Worm (Caenorhabditis elegans) whole organism, late embryonic: ENCODE measurements around the gene col-75.

ENCODE experiments used
- F13H6.1 ChIP-seq: sonication (generic microtip); optimal IDR thresholded peaks from 2 replicates; lab custom pipeline; 2016; ENCODE audit warnings: missing genetic modification characterization, missing compliant biosample characterization
- K02D7.2 ChIP-seq: sonication (generic microtip); optimal IDR thresholded peaks from 2 replicates; lab custom pipeline; 2017; ENCODE audit warnings: mild to moderate bottlenecking, missing genetic modification characterization, missing compliant biosample characterization
- T23F11.4 ChIP-seq: fragments of 200-800 bp; sonication (Bioruptor generic); optimal IDR thresholded peaks from 2 replicates; lab custom pipeline; 2018; ENCODE audit warnings: mild to moderate bottlenecking, missing genetic modification characterization, missing compliant biosample characterization
- ceh-14 ChIP-seq: sonication (generic microtip); optimal IDR thresholded peaks from 2 replicates; lab custom pipeline; 2016; ENCODE audit warnings: missing genotype, missing genetic modification characterization, missing compliant biosample characterization
- ceh-18 ChIP-seq: sonication (generic microtip); optimal IDR thresholded peaks from 2 replicates; lab custom pipeline; 2016; ENCODE audit warnings: missing genetic modification characterization, missing compliant biosample characterization
- ceh-19 ChIP-seq: fragments of 200-800 bp; sonication (Bioruptor generic); optimal IDR thresholded peaks from 2 replicates; lab custom pipeline; 2018; ENCODE audit warnings: mild to moderate bottlenecking, missing genetic modification characterization, missing compliant biosample characterization
- ceh-2 ChIP-seq: sonication (generic microtip); optimal IDR thresholded peaks from 2 replicates; lab custom pipeline; 2016; ENCODE audit warnings: missing genotype, missing genetic modification characterization, missing compliant biosample characterization
- ceh-22 ChIP-seq: sonication (generic microtip); optimal IDR thresholded peaks from 2 replicates; lab custom pipeline; 2017; ENCODE audit warnings: missing biosample characterization, missing genetic modification characterization
- ceh-30 ChIP-seq: fragments of 150-350 bp; optimal IDR thresholded peaks from 2 replicates; lab custom pipeline; 2014; ENCODE audit warnings: missing biosample characterization, missing genetic modification characterization
- ceh-31 ChIP-seq: sonication (generic microtip); optimal IDR thresholded peaks from 2 replicates; lab custom pipeline; 2016; ENCODE audit warnings: missing genetic modification characterization, missing compliant biosample characterization
- ceh-34 ChIP-seq: sonication (generic microtip); optimal IDR thresholded peaks from 2 replicates; lab custom pipeline; 2016; ENCODE audit warnings: mild to moderate bottlenecking, missing genetic modification characterization, missing compliant biosample characterization
- ceh-45 ChIP-seq: fragments of 200-800 bp; sonication (Bioruptor generic); IDR thresholded peaks from 2 replicates; pipeline ENCODE4 v1.3.6; 2022; ENCODE audit warnings: missing genetic modification reagents, missing genetic modification characterization, missing compliant biosample characterization
- dmd-4 ChIP-seq: sonication (generic microtip); optimal IDR thresholded peaks from 2 replicates; lab custom pipeline; 2016; ENCODE audit warnings: borderline replicate concordance, missing genetic modification characterization, missing compliant biosample characterization
- elt-2 ChIP-seq: sonication (generic microtip); optimal IDR thresholded peaks from 2 replicates; lab custom pipeline; 2016; ENCODE audit warnings: missing genetic modification reagents, missing genetic modification characterization, missing compliant biosample characterization
- ets-4 ChIP-seq: sonication (generic microtip); optimal IDR thresholded peaks from 2 replicates; lab custom pipeline; 2016; ENCODE audit warnings: missing genetic modification characterization, missing compliant biosample characterization
- fkh-6 ChIP-seq: sonication (generic microtip); optimal IDR thresholded peaks from 2 replicates; lab custom pipeline; 2016; ENCODE audit warnings: missing genetic modification characterization, missing compliant biosample characterization
- gmeb-2 ChIP-seq: sonication (generic microtip); optimal IDR thresholded peaks from 2 replicates; lab custom pipeline; 2016; ENCODE audit warnings: missing genetic modification characterization, inconsistent platforms, missing compliant biosample characterization
- hlh-13 ChIP-seq: fragments of 200-800 bp; sonication (Bioruptor generic); optimal IDR thresholded peaks from 2 replicates; lab custom pipeline; 2018; ENCODE audit warnings: mild to moderate bottlenecking, missing genetic modification characterization, missing compliant biosample characterization
- hlh-15 ChIP-seq: sonication (generic microtip); optimal IDR thresholded peaks from 2 replicates; lab custom pipeline; 2016; ENCODE audit warnings: missing genetic modification characterization, missing compliant biosample characterization
- hlh-30 ChIP-seq: sonication (generic microtip); optimal IDR thresholded peaks from 2 replicates; lab custom pipeline; 2017; ENCODE audit warnings: antibody characterized with exemption, missing genetic modification characterization, missing compliant biosample characterization; ENCODE audit not compliant: insufficient read depth
- hlh-6 ChIP-seq: sonication (generic microtip); optimal IDR thresholded peaks from 2 replicates; lab custom pipeline; 2016; ENCODE audit warnings: missing genotype, missing genetic modification characterization, missing compliant biosample characterization
- lim-6 ChIP-seq: sonication (generic microtip); optimal IDR thresholded peaks from 2 replicates; lab custom pipeline; 2016; ENCODE audit warnings: missing genetic modification characterization, missing compliant biosample characterization
- lin-11 ChIP-seq: fragments of 200-800 bp; sonication (Bioruptor generic); optimal IDR thresholded peaks from 2 replicates; lab custom pipeline; 2018; ENCODE audit warnings: mild to moderate bottlenecking, missing genetic modification characterization, missing compliant biosample characterization
- madf-2 ChIP-seq: sonication (generic microtip); optimal IDR thresholded peaks from 2 replicates; lab custom pipeline; 2017; ENCODE audit warnings: missing genetic modification characterization, missing compliant biosample characterization
- mec-3 ChIP-seq: sonication (generic microtip); optimal IDR thresholded peaks from 2 replicates; lab custom pipeline; 2016; ENCODE audit warnings: borderline replicate concordance, missing genetic modification characterization, missing compliant biosample characterization
- nfya-1 ChIP-seq: sonication (generic microtip); optimal IDR thresholded peaks from 2 replicates; lab custom pipeline; 2017; ENCODE audit warnings: missing genetic modification characterization, mild to moderate bottlenecking, missing compliant biosample characterization, antibody characterized with exemption, moderate library complexity
- nhr-232 ChIP-seq: sonication (generic microtip); optimal IDR thresholded peaks from 2 replicates; lab custom pipeline; 2016; ENCODE audit warnings: missing genetic modification characterization, missing compliant biosample characterization
- npax-4 ChIP-seq: sonication (generic microtip); optimal IDR thresholded peaks from 2 replicates; lab custom pipeline; 2016; ENCODE audit warnings: missing genetic modification characterization, missing compliant biosample characterization
- pag-3 ChIP-seq: sonication (generic microtip); optimal IDR thresholded peaks from 2 replicates; lab custom pipeline; 2016; ENCODE audit warnings: missing compliant biosample characterization, missing genetic modification characterization, borderline replicate concordance
- pax-1 ChIP-seq: fragments of 150-350 bp; optimal IDR thresholded peaks from 2 replicates; lab custom pipeline; 2014; ENCODE audit warnings: missing biosample characterization, missing genetic modification characterization
- pqm-1 ChIP-seq: sonication (generic microtip); optimal IDR thresholded peaks from 2 replicates; lab custom pipeline; 2016; ENCODE audit warnings: missing genetic modification characterization, missing compliant biosample characterization
- pros-1 ChIP-seq: fragments of 150-350 bp; optimal IDR thresholded peaks from 2 replicates; lab custom pipeline; 2014; ENCODE audit warnings: missing biosample characterization, missing genetic modification reagents, missing genetic modification characterization
- ref-2 ChIP-seq: sonication (generic microtip); optimal IDR thresholded peaks from 2 replicates; lab custom pipeline; 2016; ENCODE audit warnings: missing genetic modification characterization, missing compliant biosample characterization
- rnt-1 ChIP-seq: sonication (generic microtip); optimal IDR thresholded peaks from 2 replicates; lab custom pipeline; 2016; ENCODE audit warnings: missing genetic modification characterization, missing compliant biosample characterization
- sdc-2 ChIP-seq: sonication (generic microtip); optimal IDR thresholded peaks from 2 replicates; lab custom pipeline; 2016; ENCODE audit warnings: missing genotype, missing genetic modification characterization, missing compliant biosample characterization
- syd-9 ChIP-seq: sonication (generic microtip); optimal IDR thresholded peaks from 2 replicates; lab custom pipeline; 2016; ENCODE audit warnings: mild to moderate bottlenecking, missing genetic modification characterization, moderate library complexity, missing compliant biosample characterization
- tbx-2 ChIP-seq: sonication (generic microtip); optimal IDR thresholded peaks from 2 replicates; lab custom pipeline; 2016; ENCODE audit warnings: missing genetic modification characterization, missing compliant biosample characterization
- tbx-7 ChIP-seq: sonication (generic microtip); optimal IDR thresholded peaks from 2 replicates; lab custom pipeline; 2016; ENCODE audit warnings: missing genotype, missing genetic modification characterization, missing compliant biosample characterization
- unc-3 ChIP-seq, 2 experiments: fragments of 200-800 bp in 1 of 2; sonication (Bioruptor generic) in 1 of 2; sonication (generic microtip) in 1 of 2; conservative IDR thresholded peaks in 1 of 2; optimal IDR thresholded peaks in 1 of 2; 2 replicates each; pipeline versions ENCODE4 v1.3.6 to Lab custom; 2016 to 2022; ENCODE audit warnings: missing compliant biosample characterization in 2 of 2, missing genetic modification characterization in 2 of 2, missing genetic modification reagents in 1 of 2
- unc-42 ChIP-seq: sonication (generic microtip); optimal IDR thresholded peaks from 2 replicates; lab custom pipeline; 2016; ENCODE audit warnings: missing genotype, missing genetic modification characterization, missing compliant biosample characterization
- unc-55 ChIP-seq: sonication (generic microtip); optimal IDR thresholded peaks from 2 replicates; lab custom pipeline; 2017; ENCODE audit warnings: missing biosample characterization, missing genetic modification reagents, missing genetic modification characterization
- unc-86 ChIP-seq: sonication (generic microtip); optimal IDR thresholded peaks from 2 replicates; lab custom pipeline; 2016; ENCODE audit warnings: missing genetic modification characterization, missing compliant biosample characterization
- ztf-16 ChIP-seq: sonication (generic microtip); optimal IDR thresholded peaks from 2 replicates; lab custom pipeline; 2017; ENCODE audit warnings: missing genetic modification characterization, missing compliant biosample characterization

Gene col-75

DNA sequence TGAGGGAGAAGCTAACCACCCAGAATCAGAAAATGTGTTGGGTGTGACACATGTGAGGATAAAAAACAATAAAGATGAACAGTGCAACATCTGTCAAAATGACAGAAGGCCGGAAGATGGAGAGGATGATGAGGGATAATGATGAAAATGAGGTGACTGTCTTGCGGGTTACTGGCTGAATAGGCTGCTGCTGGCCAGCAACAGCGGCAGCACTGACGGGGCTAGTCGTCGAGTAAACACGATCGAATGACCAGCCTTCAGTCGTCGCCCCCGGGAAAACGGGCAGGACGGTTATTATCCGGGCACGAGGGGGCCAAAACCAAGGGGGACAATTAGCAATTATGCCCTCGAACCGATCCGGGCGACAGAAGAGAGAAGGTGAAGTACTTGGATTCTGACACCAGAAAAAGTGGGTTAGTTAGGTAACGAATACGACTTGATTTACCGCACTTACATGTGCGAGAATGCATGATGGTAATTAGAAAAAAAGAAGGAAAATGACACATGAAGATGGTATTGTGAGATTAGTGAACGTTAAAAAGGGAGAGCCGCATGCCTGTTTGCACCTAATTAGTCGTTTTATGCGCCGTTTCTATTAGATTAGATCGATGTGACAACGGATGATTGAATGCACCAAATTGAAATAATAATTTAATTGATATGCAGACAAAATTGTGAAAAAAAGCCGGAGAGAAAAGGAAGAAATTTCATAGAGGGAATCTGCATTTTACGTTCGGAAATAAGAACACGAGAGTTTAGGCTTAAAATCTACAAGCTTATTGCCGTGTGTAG, 14.2 kb upstream of the col-75 start:
- TF ChIP-seq ref-2 (peak; percentile 14), tbx-7 (no peak), hlh-30 (no peak), elt-2 (tag; lab: Kevin White, UChicago) (no peak), hlh-15 (no peak), sdc-2 (tag; lab: Kevin White, UChicago) (peak; percentile 13), ets-4 (tag; lab: Kevin White, UChicago) (no peak), ceh-18 (tag; lab: Kevin White, UChicago) (peak; percentile 9), unc-55 (GFP tag; lab: Kevin White, UChicago) (no peak), ceh-30 (tag; lab: Kevin White, UChicago) (no peak), unc-3 (GFP tag; conservative IDR thresholded peaks at IDR 0.05; lab: Robert Waterston, UW) (no peak), unc-3 (tag; optimal IDR thresholded peaks at IDR 0.05; lab: Kevin White, UChicago) (no peak), nfya-1 (tag; lab: Kevin White, UChicago) (no peak), F13H6.1 (no peak), ceh-34 (no peak), pqm-1 (tag; lab: Kevin White, UChicago) (no peak), pros-1 (tag; lab: Kevin White, UChicago) (no peak), ceh-2 (tag; lab: Kevin White, UChicago) (peak; percentile 20), pag-3 (no peak), ceh-19 (GFP tag; lab: Kevin White, UChicago) (no peak), ceh-22 (tag; lab: Kevin White, UChicago) (no peak), mec-3 (tag; lab: Kevin White, UChicago) (no peak), ztf-16 (tag; lab: Kevin White, UChicago) (no peak), madf-2 (tag; lab: Kevin White, UChicago) (no peak), npax-4 (tag; lab: Kevin White, UChicago) (no peak), lin-11 (tag; lab: Kevin White, UChicago) (no peak), hlh-13 (GFP tag; lab: Kevin White, UChicago) (no peak), rnt-1 (tag; lab: Kevin White, UChicago) (no peak), unc-86 (tag; lab: Kevin White, UChicago) (no peak), T23F11.4 (GFP tag; lab: Kevin White, UChicago) (no peak), ceh-31 (tag; lab: Kevin White, UChicago) (peak; percentile 83), K02D7.2 (no peak), hlh-6 (tag; lab: Kevin White, UChicago) (no peak), gmeb-2 (tag; lab: Kevin White, UChicago) (no peak), pax-1 (no peak), ceh-45 (GFP tag; lab: Robert Waterston, UW) (no peak), dmd-4 (no peak), tbx-2 (tag; lab: Kevin White, UChicago) (peak; percentile 48), lim-6 (tag; lab: Kevin White, UChicago) (no peak), fkh-6 (tag; lab: Kevin White, UChicago) (peak; percentile 4), unc-42 (tag; lab: Kevin White, UChicago) (peak; percentile 55)

DNA sequence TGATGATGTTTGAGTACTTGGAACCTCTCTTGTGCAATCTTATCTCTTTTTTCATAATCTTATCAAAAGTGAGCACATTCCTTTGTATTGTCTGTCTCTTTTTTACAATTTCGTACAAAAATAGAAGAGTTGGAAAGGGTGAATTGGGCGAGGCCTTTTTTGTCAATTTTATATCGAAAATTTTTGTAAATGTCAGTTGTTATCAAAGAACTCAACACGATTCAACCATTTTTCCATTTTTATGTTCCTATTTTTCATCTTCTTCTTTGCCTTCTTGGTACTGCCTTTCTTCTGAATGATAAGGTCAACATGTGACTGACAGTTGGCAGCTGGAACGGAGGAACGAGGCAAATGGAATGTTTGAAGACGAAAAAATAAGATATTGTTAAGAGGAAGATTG, 12.3 kb upstream of the col-75 start:
- TF ChIP-seq unc-55 (GFP tag; lab: Kevin White, UChicago), result no peak
- TF ChIP-seq ceh-14, result no peak
- TF ChIP-seq nhr-232 (tag; lab: Kevin White, UChicago), result no peak
- peak; percentile 76 for TF ChIP-seq elt-2 (tag; lab: Kevin White, UChicago)
- no peak for TF ChIP-seq syd-9 (tag; lab: Kevin White, UChicago)
